Worm (Caenorhabditis elegans): Measurements from ENCODE around the gene pmp-3.

DNA sequence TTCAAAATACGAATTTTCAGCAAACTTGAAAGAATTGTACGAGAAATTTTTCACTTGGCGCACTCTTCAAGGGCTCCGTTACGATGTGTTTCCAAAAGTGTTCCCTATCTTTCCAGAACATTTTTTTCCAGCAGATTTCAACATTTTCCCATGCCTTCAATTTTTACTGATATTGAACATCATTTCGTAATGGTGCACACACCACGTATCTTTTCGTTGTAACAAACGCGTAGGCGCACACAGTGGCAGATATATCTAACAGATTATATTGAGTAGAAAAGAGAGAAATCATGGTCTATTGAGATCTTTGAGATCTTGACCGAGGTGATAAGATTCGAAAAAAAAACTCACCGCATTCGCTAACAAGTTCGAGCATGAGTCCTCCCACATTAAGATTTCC is 49.2 kb downstream of the pmp-3 start:
- TF ChIP-seq lir-1 (GFP tag; conservative IDR thresholded peaks at IDR 0.05) (no peak), hmg-20 (GFP tag; IDR thresholded peaks at IDR 0.05) (no peak), unc-62 (GFP tag; optimal IDR thresholded peaks at IDR 0.05) (no peak), ama-1 (optimal IDR thresholded peaks at IDR 0.05) (no peak), ama-1 (GFP tag; optimal IDR thresholded peaks at IDR 0.05) (no peak), nhr-179 (tag; optimal IDR thresholded peaks at IDR 0.05) (no peak), F57A8.1 (GFP tag; optimal IDR thresholded peaks at IDR 0.05) (no peak), B0336.3 (GFP tag; IDR thresholded peaks at IDR 0.05) (no peak), him-1 (tag; optimal IDR thresholded peaks at IDR 0.05) (no peak), snpc-4 (GFP tag; optimal IDR thresholded peaks at IDR 0.05) (no peak), snpc-4 (tag; optimal IDR thresholded peaks at IDR 0.05) (no peak), nhr-120 (GFP tag; IDR thresholded peaks at IDR 0.05) (no peak), let-526 (GFP tag; IDR thresholded peaks at IDR 0.05) (no peak), madf-3 (GFP tag; IDR thresholded peaks at IDR 0.05) (no peak)

All from whole organism, young adult.